Fruit fly (Drosophila melanogaster): Measurements from ENCODE around the gene Or71a.

Gene Or71a

dm6 chr3L:15076380-15076779 lies 1.9 kb downstream of the Or71a start:
- TF ChIP-seq noc (tag; optimal IDR thresholded peaks at IDR 0.05) = no peak

- no peak for TF ChIP-seq noc (tag; optimal IDR thresholded peaks at IDR 0.05)
Observed at dm6 chr3L:15073680-15074079, 4.6 kb downstream of the Or71a start.

dm6 chr3L:15072149-15072548 lies 6.1 kb downstream of the Or71a start:
- TF ChIP-seq noc (tag; optimal IDR thresholded peaks at IDR 0.05) = no peak

dm6 chr3L:15064877-15065276 lies 13.4 kb downstream of the Or71a start, which contains the start of gene Sytbeta:
Sytbeta (minus strand) TSS chr3L:15064977.
- TF ChIP-seq noc (tag; optimal IDR thresholded peaks at IDR 0.05) = no peak

- TF ChIP-seq noc (tag; optimal IDR thresholded peaks at IDR 0.05) = no peak
Observed at dm6 chr3L:15061605-15062004, 16.6 kb downstream of the Or71a start, which contains the start of gene CG13460. CG13460 (minus strand) TSS chr3L:15061705.

dm6 chr3L:15054477-15054876 lies 23.8 kb downstream of the Or71a start, which contains the start of gene EAChm:
EAChm (plus strand) TSS chr3L:15054777.
- no peak for TF ChIP-seq noc (tag; optimal IDR thresholded peaks at IDR 0.05)

- TF ChIP-seq noc (tag; optimal IDR thresholded peaks at IDR 0.05) = no peak
Observed at dm6 chr3L:15054035-15054434, 24.2 kb downstream of the Or71a start, which contains the start of gene CG18649. CG18649 (minus strand) TSS chr3L:15054135.

dm6 chr3L:15053251-15053650 lies 25.0 kb downstream of the Or71a start, which contains the start of gene CG43680:
CG43680 (minus strand) TSS chr3L:15053351.
- TF ChIP-seq noc (tag; optimal IDR thresholded peaks at IDR 0.05) = no peak

dm6 chr3L:15052390-15052789 lies 25.9 kb downstream of the Or71a start, which contains the start of gene CG13461:
CG13461 (minus strand) TSS chr3L:15052490.
- no peak for TF ChIP-seq noc (tag; optimal IDR thresholded peaks at IDR 0.05)

dm6 chr3L:15051325-15051724 lies 26.9 kb downstream of the Or71a start, which contains the start of gene CG43679:
CG43679 (minus strand) TSS chr3L:15051425.
- no peak for TF ChIP-seq noc (tag; optimal IDR thresholded peaks at IDR 0.05)

- TF ChIP-seq noc (tag; optimal IDR thresholded peaks at IDR 0.05) = no peak
Observed at dm6 chr3L:15050706-15051105, 27.5 kb downstream of the Or71a start, which contains the start of gene CG12310. CG12310 (minus strand) TSS chr3L:15050806.

- TF ChIP-seq noc (tag; optimal IDR thresholded peaks at IDR 0.05) = no peak
Observed at dm6 chr3L:15050109-15050508, 28.1 kb downstream of the Or71a start, which contains the start of gene CG18581. CG18581 (minus strand) TSS chr3L:15050209.

dm6 chr3L:15049395-15049794 lies 28.9 kb downstream of the Or71a start, which contains the start of gene CG43678:
CG43678 (minus strand) TSS chr3L:15049495.
- TF ChIP-seq noc (tag; optimal IDR thresholded peaks at IDR 0.05) = no peak

- no peak for TF ChIP-seq noc (tag; optimal IDR thresholded peaks at IDR 0.05)
Observed at dm6 chr3L:15048091-15048490, 30.2 kb downstream of the Or71a start.

- TF ChIP-seq noc (tag; optimal IDR thresholded peaks at IDR 0.05) = no peak
Observed at dm6 chr3L:15047606-15048005, 30.6 kb downstream of the Or71a start.

- no peak for TF ChIP-seq noc (tag; optimal IDR thresholded peaks at IDR 0.05)
Observed at dm6 chr3L:15045114-15045513, 33.1 kb downstream of the Or71a start.

- TF ChIP-seq noc (tag; optimal IDR thresholded peaks at IDR 0.05) = no peak
Observed at dm6 chr3L:15043874-15044336, 34.3 kb downstream of the Or71a start, which contains the start of gene ind. ind (minus strand) TSS chr3L:15043924.

dm6 chr3L:15043465-15043864 lies 34.8 kb downstream of the Or71a start:
- no peak for TF ChIP-seq noc (tag; optimal IDR thresholded peaks at IDR 0.05)

Data from whole organism, larva.